Fruit fly (Drosophila melanogaster): ENCODE measurements around the gene RpS21.

RpS21 gene

dm6 chr2L:2878188-2878587, 22.3 kb downstream of the RpS21 start, which contains the start of the genes Prx6a and Sbat (continued):
- TF ChIP-seq CG11398 (GFP tag; optimal IDR thresholded peaks at IDR 0.05) = peak; percentile 62
- TF ChIP-seq oc (tag; optimal IDR thresholded peaks at IDR 0.05) = peak; percentile 34
- no peak for TF ChIP-seq Nf-YA (GFP tag; IDR thresholded peaks at IDR 0.05)
- no peak for TF ChIP-seq tio (GFP tag; optimal IDR thresholded peaks at IDR 0.05)
- TF ChIP-seq CG4707 (GFP tag; optimal IDR thresholded peaks at IDR 0.05) = no peak
- peak; percentile 66 for TF ChIP-seq CG12942 (GFP tag; optimal IDR thresholded peaks at IDR 0.05)
- TF ChIP-seq pan (optimal IDR thresholded peaks at IDR 0.05) = no peak
- peak in 1 of 2 experiments; percentile 59 for TF ChIP-seq pan (GFP tag; optimal IDR thresholded peaks at IDR 0.05 in 1 of 2, IDR thresholded peaks at IDR 0.05 in 1 of 2)
- peak; percentile 62 for TF ChIP-seq CG14441 (GFP tag; IDR thresholded peaks at IDR 0.05)
- no peak for TF ChIP-seq CG11696 (GFP tag; IDR thresholded peaks at IDR 0.05)
- TF ChIP-seq MBD-R2 (GFP tag; IDR thresholded peaks at IDR 0.05) = peak; percentile 92
- TF ChIP-seq CG3995 (GFP tag; optimal IDR thresholded peaks at IDR 0.05) = peak; percentile 34
- no peak for TF ChIP-seq so (GFP tag; IDR thresholded peaks at IDR 0.05)
- peak; percentile 83 for TF ChIP-seq CG34422 (GFP tag; IDR thresholded peaks at IDR 0.05)
- peak; percentile 43; the same call in 1 of the 2 replicates for TF ChIP-seq H2.0 (GFP tag; IDR thresholded peaks at IDR 0.05)

dm6 chr2L:2878859-2879258, 23.0 kb downstream of the RpS21 start, which contains the start of gene RabGGTb:
TSS of gene RabGGTb (plus strand) at chr2L:2879112.
- TF ChIP-seq CG12155 (GFP tag; optimal IDR thresholded peaks at IDR 0.05) (peak; percentile 40), insv (GFP tag; optimal IDR thresholded peaks at IDR 0.05) (no peak), CG8388 (GFP tag; optimal IDR thresholded peaks at IDR 0.05) (peak; percentile 33), CG4404 (GFP tag; IDR thresholded peaks at IDR 0.05) (peak; percentile 59; the same call in 1 of the 2 replicates), phol (tag; optimal IDR thresholded peaks at IDR 0.05) (peak; percentile 24), GATAe (GFP tag; conservative IDR thresholded peaks at IDR 0.05) (peak; percentile 75), Dip2 (GFP tag; IDR thresholded peaks at IDR 0.05) (no peak), Elba2 (GFP tag; optimal IDR thresholded peaks at IDR 0.05) (no peak), h (optimal IDR thresholded peaks at IDR 0.05) (no peak), CG6854 (GFP tag; optimal IDR thresholded peaks at IDR 0.05) (peak; percentile 31), CG18011 (GFP tag; optimal IDR thresholded peaks at IDR 0.05) (peak; percentile 2), Lpt (GFP tag; optimal IDR thresholded peaks at IDR 0.05) (no peak), CG18476 (GFP tag; optimal IDR thresholded peaks at IDR 0.05) (peak; percentile 5), Drgx (GFP tag; IDR thresholded peaks at IDR 0.05) (peak; percentile 80), CG6654 (GFP tag; optimal IDR thresholded peaks at IDR 0.05) (no peak), bsh (GFP tag; optimal IDR thresholded peaks at IDR 0.05) (peak in 1 of 2 experiments; percentile 36), Deaf1 (tag; optimal IDR thresholded peaks at IDR 0.05) (peak; percentile 9), esg (GFP tag; conservative IDR thresholded peaks at IDR 0.05) (peak; percentile 32; the same call in 1 of the 2 replicates), fu2 (GFP tag; optimal IDR thresholded peaks at IDR 0.05) (peak; percentile 43), so (GFP tag; IDR thresholded peaks at IDR 0.05) (peak; percentile 77; the same call in 2 of the 3 replicates), CG10431 (GFP tag; optimal IDR thresholded peaks at IDR 0.05) (no peak), CG30431 (GFP tag; optimal IDR thresholded peaks at IDR 0.05) (no peak), ato (GFP tag; IDR thresholded peaks at IDR 0.05; ENCODE audit: partially characterized antibody) (no peak), CG11247 (GFP tag; IDR thresholded peaks at IDR 0.05) (peak; percentile 73), CG3995 (GFP tag; optimal IDR thresholded peaks at IDR 0.05) (peak; percentile 14), Camta (GFP tag; optimal IDR thresholded peaks at IDR 0.05) (peak; percentile 33), CrebB (tag; optimal IDR thresholded peaks at IDR 0.05) (peak; percentile 40), ind (GFP tag; optimal IDR thresholded peaks at IDR 0.05) (peak; percentile 38), sc (optimal IDR thresholded peaks at IDR 0.05) (no peak), sc (GFP tag; optimal IDR thresholded peaks at IDR 0.05) (no peak), CG32772 (GFP tag; IDR thresholded peaks at IDR 0.05) (peak; percentile 41; the same call in 1 of the 2 replicates), CG15479 (GFP tag; optimal IDR thresholded peaks at IDR 0.05) (no peak), grau (tag; optimal IDR thresholded peaks at IDR 0.05) (peak; percentile 55), CG8290 (GFP tag; optimal IDR thresholded peaks at IDR 0.05) (no peak), CG8290 (tag; optimal IDR thresholded peaks at IDR 0.05) (peak in 1 of 2 experiments; percentile 84), ftz-f1 (GFP tag; optimal IDR thresholded peaks at IDR 0.05) (peak; percentile 34), NC2α (GFP tag; optimal IDR thresholded peaks at IDR 0.05) (peak; percentile 20), CG4424 (GFP tag; optimal IDR thresholded peaks at IDR 0.05) (peak; percentile 58), pita (GFP tag; optimal IDR thresholded peaks at IDR 0.05) (no peak)

Measured in whole organism, embryonic.